Worm (Caenorhabditis elegans) whole organism, L3 larva: ENCODE data around the gene srh-303.

Experiments used
- aly-2 ChIP-seq: fragments of 150-350 bp; optimal IDR thresholded peaks from 2 replicates; lab custom pipeline; 2014; ENCODE audit warnings: missing biosample characterization, missing genetic modification characterization
- ama-1 ChIP-seq: fragments of 150-350 bp; optimal IDR thresholded peaks from 2 replicates; lab custom pipeline; 2018
- ceh-28 ChIP-seq: fragments of 150-350 bp; optimal IDR thresholded peaks from 2 replicates; lab custom pipeline; 2014; ENCODE audit warnings: missing biosample characterization, missing genetic modification reagents, missing genetic modification characterization
- daf-12 ChIP-seq: fragments of 150-350 bp; optimal IDR thresholded peaks from 2 replicates; lab custom pipeline; 2014; ENCODE audit warnings: missing biosample characterization, missing genetic modification reagents, missing genetic modification characterization
- egl-27 ChIP-seq: sonication (generic microtip); optimal IDR thresholded peaks from 4 replicates; lab custom pipeline; 2017; ENCODE audit warnings: missing biosample characterization, missing genetic modification reagents, missing genetic modification characterization
- elt-1 ChIP-seq: fragments of 150-350 bp; optimal IDR thresholded peaks from 2 replicates; lab custom pipeline; 2014; ENCODE audit warnings: missing biosample characterization, missing genetic modification characterization
- elt-3 ChIP-seq, 3 experiments: fragments of 150-350 bp in 1 of 3; sonication (generic microtip) in 2 of 3; optimal IDR thresholded peaks; 2 replicates in 2 of 3; 4 replicates in 1 of 3; lab custom pipeline; 2014 to 2017; ENCODE audit warnings: missing biosample characterization in 3 of 3, missing genetic modification characterization in 3 of 3
- eor-1 ChIP-seq, 2 experiments: fragments of 150-350 bp; optimal IDR thresholded peaks; 2 replicates each; lab custom pipeline; 2014 to 2018; ENCODE audit warnings: missing biosample characterization in 2 of 2, missing genetic modification characterization in 2 of 2
- fkh-10 ChIP-seq: sonication (generic microtip); optimal IDR thresholded peaks from 2 replicates; lab custom pipeline; 2017; ENCODE audit warnings: missing biosample characterization, missing genetic modification reagents, missing genetic modification characterization
- fkh-2 ChIP-seq: fragments of 150-350 bp; optimal IDR thresholded peaks from 2 replicates; lab custom pipeline; 2014; ENCODE audit warnings: missing biosample characterization, missing genetic modification reagents, missing genetic modification characterization
- fos-1 ChIP-seq: fragments of 150-350 bp; optimal IDR thresholded peaks from 2 replicates; lab custom pipeline; 2014; ENCODE audit warnings: missing biosample characterization, missing genetic modification characterization
- jun-1 ChIP-seq: fragments of 150-350 bp; optimal IDR thresholded peaks from 2 replicates; lab custom pipeline; 2014; ENCODE audit warnings: missing biosample characterization, missing genetic modification reagents, missing genetic modification characterization
- mdl-1 ChIP-seq: fragments of 150-350 bp; optimal IDR thresholded peaks from 2 replicates; lab custom pipeline; 2014; ENCODE audit warnings: missing biosample characterization, missing genetic modification characterization
- mml-1 ChIP-seq: fragments of 150-350 bp; sonication (generic microtip); optimal IDR thresholded peaks from 3 replicates; lab custom pipeline; 2014; ENCODE audit warnings: missing biosample characterization, missing genetic modification characterization
- nfya-1 ChIP-seq: sonication (generic microtip); optimal IDR thresholded peaks from 2 replicates; lab custom pipeline; 2017; ENCODE audit warnings: missing genetic modification characterization, mild to moderate bottlenecking, missing compliant biosample characterization, antibody characterized with exemption, moderate library complexity; ENCODE audit not compliant: insufficient read depth
- nhr-11 ChIP-seq: fragments of 150-350 bp; optimal IDR thresholded peaks from 2 replicates; lab custom pipeline; 2014; ENCODE audit warnings: missing biosample characterization, missing genetic modification characterization
- nhr-23 ChIP-seq: fragments of 150-350 bp; optimal IDR thresholded peaks from 2 replicates; lab custom pipeline; 2014; ENCODE audit warnings: missing biosample characterization, missing genetic modification reagents, missing genetic modification characterization
- nhr-237 ChIP-seq: fragments of 150-350 bp; optimal IDR thresholded peaks from 2 replicates; lab custom pipeline; 2014; ENCODE audit warnings: missing biosample characterization, missing genetic modification characterization
- nhr-25 ChIP-seq: sonication (generic microtip); optimal IDR thresholded peaks from 2 replicates; lab custom pipeline; 2017; ENCODE audit warnings: missing biosample characterization, missing genetic modification characterization
- nhr-28 ChIP-seq: fragments of 150-350 bp; optimal IDR thresholded peaks from 2 replicates; lab custom pipeline; 2014; ENCODE audit warnings: missing biosample characterization, missing genetic modification characterization
- nhr-76 ChIP-seq: fragments of 150-350 bp; sonication (generic microtip); optimal IDR thresholded peaks from 5 replicates; lab custom pipeline; 2014; ENCODE audit warnings: missing biosample characterization, missing genetic modification characterization
- nhr-77 ChIP-seq: fragments of 150-350 bp; optimal IDR thresholded peaks from 2 replicates; lab custom pipeline; 2014; ENCODE audit warnings: missing biosample characterization, missing genetic modification characterization
- pha-4 ChIP-seq: fragments of 150-350 bp; optimal IDR thresholded peaks from 2 replicates; lab custom pipeline; 2014; ENCODE audit warnings: missing biosample characterization, missing genetic modification reagents, missing genetic modification characterization
- pqm-1 ChIP-seq: fragments of 150-350 bp; optimal IDR thresholded peaks from 2 replicates; lab custom pipeline; 2017; ENCODE audit warnings: missing biosample characterization, missing genetic modification characterization, inconsistent platforms
- sea-2 ChIP-seq: fragments of 150-350 bp; sonication (generic microtip); optimal IDR thresholded peaks from 4 replicates; lab custom pipeline; 2014; ENCODE audit warnings: missing biosample characterization, missing genetic modification reagents, missing genetic modification characterization
- snpc-4 ChIP-seq: fragments of 150-350 bp; optimal IDR thresholded peaks from 2 replicates; lab custom pipeline; 2014; ENCODE audit warnings: missing biosample characterization, missing genetic modification characterization
- unc-39 ChIP-seq: sonication (generic microtip); optimal IDR thresholded peaks from 4 replicates; lab custom pipeline; 2017; ENCODE audit warnings: missing biosample characterization, missing genetic modification characterization
- unc-62 ChIP-seq: fragments of 150-350 bp; sonication (generic microtip); optimal IDR thresholded peaks from 4 replicates; lab custom pipeline; 2014; ENCODE audit warnings: missing biosample characterization, missing genetic modification reagents, missing genetic modification characterization
- ztf-11 ChIP-seq: fragments of 150-350 bp; optimal IDR thresholded peaks from 2 replicates; lab custom pipeline; 2014; ENCODE audit warnings: missing biosample characterization, missing genetic modification characterization

Gene srh-303

DNA sequence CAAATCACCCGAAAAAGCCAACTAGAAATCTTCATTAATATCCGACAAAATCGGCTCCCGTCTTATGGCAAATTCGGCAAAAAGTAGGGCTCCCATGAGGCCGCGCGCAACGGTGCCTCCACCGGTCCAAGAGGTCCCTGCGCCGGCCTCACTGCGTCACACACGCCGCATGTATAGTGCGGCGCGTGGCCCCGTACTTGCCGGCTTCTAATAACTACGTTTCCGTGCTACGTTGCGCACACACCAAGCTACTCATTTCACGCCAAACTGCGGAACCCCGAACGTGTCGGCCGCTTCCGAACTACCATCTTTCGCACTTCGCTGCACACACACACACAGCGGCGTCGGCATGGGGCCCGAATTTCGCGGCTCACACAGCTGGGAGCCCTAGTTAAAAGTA, 11.7 kb upstream of the srh-303 start:
- no peak for TF ChIP-seq nhr-237 (tag; lab: Kevin White, UChicago)
- TF ChIP-seq ama-1 (lab: Kevin White, UChicago): no peak
- no peak for TF ChIP-seq daf-12 (tag; lab: Kevin White, UChicago)
- no peak for TF ChIP-seq elt-3 (tag; optimal IDR thresholded peaks at IDR 0.05; lab: Kevin White, UChicago)
- TF ChIP-seq nfya-1 (tag; lab: Kevin White, UChicago): no peak
- TF ChIP-seq pqm-1 (tag; lab: Kevin White, UChicago): no peak
- no peak for TF ChIP-seq eor-1 (tag; optimal IDR thresholded peaks at IDR 0.05; lab: Kevin White, UChicago)
- no peak for TF ChIP-seq nhr-23
- no peak for TF ChIP-seq nhr-76 (tag; lab: Kevin White, UChicago)
- TF ChIP-seq fkh-2 (tag; lab: Kevin White, UChicago): no peak
- no peak for TF ChIP-seq nhr-77 (tag; lab: Kevin White, UChicago)

ce11 chrV:17821805-17822204, 9.6 kb upstream of the srh-303 start, which contains the start of gene srh-300:
Gene srh-300 (plus strand): TSS chrV:17822105.
- TF ChIP-seq pqm-1 (tag; lab: Kevin White, UChicago): no peak
- TF ChIP-seq nfya-1 (tag; lab: Kevin White, UChicago): no peak
- no peak for TF ChIP-seq ztf-11 (tag; lab: Kevin White, UChicago)
- no peak for TF ChIP-seq egl-27 (tag; lab: Kevin White, UChicago)

- no peak for TF ChIP-seq fos-1 (tag; lab: Kevin White, UChicago)
- TF ChIP-seq sea-2 (GFP tag; lab: Kevin White, UChicago): no peak
- TF ChIP-seq jun-1 (tag; lab: Kevin White, UChicago): no peak
- TF ChIP-seq nhr-28: no peak
- no peak for TF ChIP-seq fkh-10 (GFP tag; lab: Kevin White, UChicago)
- TF ChIP-seq ceh-28: no peak
- no peak for TF ChIP-seq mdl-1
- no peak for TF ChIP-seq unc-62 (GFP tag; lab: Kevin White, UChicago)
- TF ChIP-seq mml-1 (tag; lab: Kevin White, UChicago): no peak
- no peak for TF ChIP-seq unc-39 (tag; lab: Kevin White, UChicago)
- TF ChIP-seq pqm-1 (tag; lab: Kevin White, UChicago): no peak
- no peak for TF ChIP-seq nfya-1 (tag; lab: Kevin White, UChicago)
- TF ChIP-seq nhr-237 (tag; lab: Kevin White, UChicago): no peak
- no peak for TF ChIP-seq ama-1 (lab: Kevin White, UChicago)
Measured at ce11 chrV:17824610-17825009, 6.8 kb upstream of the srh-303 start, which contains the start of gene srh-301. Gene srh-301 (plus strand): TSS chrV:17824910.

ce11 chrV:17828310-17828709, 3.1 kb upstream of the srh-303 start, which contains the start of gene srh-304:
Gene srh-304 (plus strand): TSS chrV:17828610.
- TF ChIP-seq nhr-11 (tag; lab: Kevin White, UChicago): no peak
- no peak for TF ChIP-seq aly-2
- TF ChIP-seq nhr-76 (tag; lab: Kevin White, UChicago): no peak
- TF ChIP-seq fos-1 (tag; lab: Kevin White, UChicago): no peak
- TF ChIP-seq jun-1 (tag; lab: Kevin White, UChicago): no peak
- TF ChIP-seq unc-62 (GFP tag; lab: Kevin White, UChicago): no peak
- no peak for TF ChIP-seq egl-27 (tag; lab: Kevin White, UChicago)
- TF ChIP-seq ztf-11 (tag; lab: Kevin White, UChicago): no peak
- TF ChIP-seq pha-4 (tag; lab: Kevin White, UChicago): no peak
- TF ChIP-seq ama-1 (lab: Kevin White, UChicago): no peak
- TF ChIP-seq nhr-25 (tag; lab: Kevin White, UChicago): no peak
- TF ChIP-seq elt-1 (tag; lab: Kevin White, UChicago): no peak

ce11 chrV:17844106-17844505, 12.7 kb downstream of the srh-303 start, which contains the start of gene srh-286:
Gene srh-286 (minus strand): TSS chrV:17844206.
- TF ChIP-seq fos-1 (tag; lab: Kevin White, UChicago) (no peak), pqm-1 (tag; lab: Kevin White, UChicago) (no peak), egl-27 (tag; lab: Kevin White, UChicago) (no peak), unc-62 (GFP tag; lab: Kevin White, UChicago) (no peak)

ce11 chrV:17845370-17845967, 14.0 kb downstream of the srh-303 start:
- no peak for TF ChIP-seq fos-1 (tag; lab: Kevin White, UChicago)
- TF ChIP-seq unc-62 (GFP tag; lab: Kevin White, UChicago): no peak
- TF ChIP-seq snpc-4 (tag; lab: Kevin White, UChicago): no peak
